Worm (Caenorhabditis elegans): ENCODE results near the gene F53F4.15.

Gene F53F4.15

ce11 chrV:13658577-13658976 is 37.8 kb downstream of the F53F4.15 start (continued):
- TF ChIP-seq unc-62 (GFP tag; optimal IDR thresholded peaks at IDR 0.05) (no peak), F10E7.11 (tag; optimal IDR thresholded peaks at IDR 0.05) (no peak), Y95B8A.8 (GFP tag; IDR thresholded peaks at IDR 0.05) (peak; percentile 76), B0035.1 (tag; optimal IDR thresholded peaks at IDR 0.05) (no peak), Y67H2A.10 (GFP tag; conservative IDR thresholded peaks at IDR 0.05) (no peak), let-607 (tag; optimal IDR thresholded peaks at IDR 0.05) (peak; percentile 79 to 82), Y56A3A.18 (GFP tag; IDR thresholded peaks at IDR 0.05) (no peak; the same call in 1 of the 2 replicates), zfh-2 (GFP tag; conservative IDR thresholded peaks at IDR 0.05) (peak; percentile 61; the same call in 1 of the 2 replicates), madf-6 (GFP tag; IDR thresholded peaks at IDR 0.05) (peak; percentile 37; the same call in 1 of the 2 replicates), somi-1 (GFP tag; optimal IDR thresholded peaks at IDR 0.05) (peak; percentile 97), ceh-40 (GFP tag; IDR thresholded peaks at IDR 0.05) (no peak), unc-130 (GFP tag; optimal IDR thresholded peaks at IDR 0.05) (no peak), ceh-27 (GFP tag; optimal IDR thresholded peaks at IDR 0.05) (peak; percentile 18), mcd-1 (GFP tag; IDR thresholded peaks at IDR 0.05) (peak; percentile 69), mel-28 (tag; optimal IDR thresholded peaks at IDR 0.05; ENCODE audit: borderline replicate concordance) (no peak), athp-1 (tag; optimal IDR thresholded peaks at IDR 0.05) (peak; percentile 48), F49E8.2 (tag; optimal IDR thresholded peaks at IDR 0.05; ENCODE audit: insufficient read depth) (no peak), snpc-1.1 (tag; optimal IDR thresholded peaks at IDR 0.05; ENCODE audit: insufficient read depth) (no peak), lsy-27 (tag; optimal IDR thresholded peaks at IDR 0.05; ENCODE audit: borderline replicate concordance, insufficient read depth) (no peak), mes-4 (tag; optimal IDR thresholded peaks at IDR 0.05) (no peak), repo-1 (tag; optimal IDR thresholded peaks at IDR 0.05) (peak; percentile 70), ekl-4 (GFP tag; IDR thresholded peaks at IDR 0.05) (peak; percentile 66), akir-1 (GFP tag; optimal IDR thresholded peaks at IDR 0.05) (no peak), C06A6.2 (GFP tag; conservative IDR thresholded peaks at IDR 0.05) (peak; percentile 87), nfya-1 (tag; optimal IDR thresholded peaks at IDR 0.05; ENCODE audit: borderline replicate concordance, insufficient read depth) (no peak), lin-26 (GFP tag; IDR thresholded peaks at IDR 0.05) (peak; percentile 79), rcor-1 (GFP tag; IDR thresholded peaks at IDR 0.05) (peak; percentile 59), him-1 (tag; optimal IDR thresholded peaks at IDR 0.05) (no peak), B0019.2 (GFP tag; conservative IDR thresholded peaks at IDR 0.05) (no peak), madf-8 (GFP tag; conservative IDR thresholded peaks at IDR 0.05) (no peak), cebp-2 (GFP tag; IDR thresholded peaks at IDR 0.05) (no peak), B0261.1 (tag; optimal IDR thresholded peaks at IDR 0.05) (no peak), ztf-6 (GFP tag; IDR thresholded peaks at IDR 0.05) (peak; percentile 67; the same call in 1 of the 2 replicates), nfyb-1 (GFP tag; IDR thresholded peaks at IDR 0.05) (peak; percentile 91), xnd-1 (tag; optimal IDR thresholded peaks at IDR 0.05) (no peak), ceh-91 (GFP tag; IDR thresholded peaks at IDR 0.05) (no peak), C17E4.6 (GFP tag; IDR thresholded peaks at IDR 0.05) (no peak), ceh-58 (GFP tag; IDR thresholded peaks at IDR 0.05) (no peak), K12H6.12 (tag; optimal IDR thresholded peaks at IDR 0.05) (peak; percentile 84), F22D6.2 (tag; optimal IDR thresholded peaks at IDR 0.05) (peak; percentile 94), lir-1 (GFP tag; conservative IDR thresholded peaks at IDR 0.05) (peak; percentile 81; the same call in 1 of the 2 replicates), fkh-3 (tag; optimal IDR thresholded peaks at IDR 0.05) (no peak), F23B12.7 (tag; optimal IDR thresholded peaks at IDR 0.05; ENCODE audit: insufficient read depth) (peak; percentile 82), bed-2 (GFP tag; IDR thresholded peaks at IDR 0.05) (no peak), nfya-2 (GFP tag; IDR thresholded peaks at IDR 0.05) (no peak), tlf-1 (GFP tag; optimal IDR thresholded peaks at IDR 0.05) (peak; percentile 89), rec-8 (tag; optimal IDR thresholded peaks at IDR 0.05) (no peak), F57C9.4 (tag; optimal IDR thresholded peaks at IDR 0.05) (no peak)
